Fruit fly (Drosophila melanogaster) whole organism, larva: Measurements from ENCODE around the gene IntS14.

Experiments
- noc ChIP-seq: fragments of 200-800 bp; sonication (Bioruptor generic); optimal IDR thresholded peaks from 3 replicates; lab custom pipeline; 2019; ENCODE audit warnings: missing biosample characterization, mild to moderate bottlenecking, missing genetic modification characterization, moderate library complexity

IntS14 gene

dm6 chr2L:1213587-1213986, 49.3 kb downstream of the IntS14 start:
- no peak for TF ChIP-seq noc (tag; lab: Kevin White, UChicago)

dm6 chr2L:1214465-1214864, 50.2 kb downstream of the IntS14 start:
- no peak for TF ChIP-seq noc (tag; lab: Kevin White, UChicago)
